Worm (Caenorhabditis elegans): ENCODE results near the gene W07A12.8.

DNA sequence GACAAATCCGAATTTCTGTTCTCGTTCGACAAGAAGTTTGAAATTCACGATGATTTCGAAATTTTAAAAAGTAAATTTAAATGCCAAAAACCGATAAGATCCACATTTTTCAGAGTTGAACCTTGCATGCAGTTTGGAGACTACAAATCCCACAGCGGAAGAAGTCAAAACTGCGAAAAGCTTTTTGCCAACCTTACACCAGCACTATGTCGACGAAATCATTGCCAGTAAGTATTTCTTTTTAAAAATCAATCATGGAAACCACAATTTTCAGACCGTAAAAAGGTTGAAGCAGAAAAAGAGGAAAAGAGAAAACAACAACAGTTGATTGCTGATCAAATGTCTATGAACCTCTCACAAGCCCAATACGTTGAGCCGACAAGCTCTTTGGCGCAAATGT is 5.2 kb upstream of the W07A12.8 start:
- TF ChIP-seq nhr-232 (tag; optimal IDR thresholded peaks at IDR 0.05) (no peak), pha-4 (tag; optimal IDR thresholded peaks at IDR 0.05) (no peak), ama-1 (optimal IDR thresholded peaks at IDR 0.05) (no peak), pros-1 (tag; optimal IDR thresholded peaks at IDR 0.05) (no peak), elt-4 (tag; optimal IDR thresholded peaks at IDR 0.05) (no peak), ceh-6 (GFP tag; optimal IDR thresholded peaks at IDR 0.05) (no peak), pqm-1 (tag; optimal IDR thresholded peaks at IDR 0.05) (no peak)

Measured in whole organism, late embryonic.